Worm (Caenorhabditis elegans) whole organism, midembryonic: Measurements from ENCODE around the gene F35E8.9.
"Not testable (repeated sequence)": the region's sequence is repeated elsewhere in the genome, so short reads cannot be mapped to it uniquely, and the experiment has no call there.

Experiments
- T22C8.4 ChIP-seq: fragments of 200-800 bp; sonication (Bioruptor generic); IDR thresholded peaks from 2 replicates; pipeline ENCODE4 v1.3.6; 2022; ENCODE audit warnings: missing genetic modification characterization, missing compliant biosample characterization
- cog-1 ChIP-seq: sonication (generic microtip); optimal IDR thresholded peaks from 2 replicates; lab custom pipeline; 2016; ENCODE audit warnings: missing genetic modification characterization, missing compliant biosample characterization
- flt-1 ChIP-seq: fragments of 200-800 bp; sonication (Bioruptor generic); IDR thresholded peaks from 2 replicates; pipeline ENCODE4 v1.3.6; 2022; ENCODE audit warnings: missing genetic modification characterization, missing compliant biosample characterization
- klf-2 ChIP-seq: fragments of 200-800 bp; sonication (Bioruptor generic); conservative IDR thresholded peaks from 2 replicates; pipeline ENCODE4 v1.3.6; 2022; ENCODE audit warnings: missing genetic modification reagents, missing genetic modification characterization, missing compliant biosample characterization
- med-1 ChIP-seq: sonication (generic microtip); optimal IDR thresholded peaks from 2 replicates; lab custom pipeline; 2017; ENCODE audit warnings: missing genetic modification characterization, mild to moderate bottlenecking, missing compliant biosample characterization, antibody characterized with exemption, missing genetic modification reagents; ENCODE audit not compliant: insufficient read depth
- ref-1 ChIP-seq: fragments of 200-800 bp; sonication (Bioruptor generic); conservative IDR thresholded peaks from 2 replicates; pipeline ENCODE4 v1.3.6; 2022; ENCODE audit warnings: missing genetic modification reagents, missing genetic modification characterization, missing compliant biosample characterization
- tab-1 ChIP-seq: fragments of 200-800 bp; sonication (Bioruptor generic); IDR thresholded peaks from 2 replicates; pipeline ENCODE4 v1.3.6; 2022; ENCODE audit warnings: missing genetic modification characterization, missing compliant biosample characterization
- ztf-23 ChIP-seq: fragments of 200-800 bp; sonication (Bioruptor generic); IDR thresholded peaks from 2 replicates; pipeline ENCODE4 v1.3.6; 2022; ENCODE audit warnings: missing genetic modification reagents, missing genetic modification characterization, missing compliant biosample characterization
- ztf-29 ChIP-seq: fragments of 200-800 bp; sonication (Bioruptor generic); IDR thresholded peaks from 2 replicates; pipeline ENCODE4 v1.3.6; 2022; ENCODE audit warnings: missing genetic modification reagents, missing genetic modification characterization, missing compliant biosample characterization

F35E8.9 gene

ce11 chrV:15940254-15940653 lies 22.9 kb upstream of the F35E8.9 start, which contains the start of gene srw-55:
Gene srw-55 (minus strand): TSS chrV:15940354.
- TF ChIP-seq ztf-29 (GFP tag; lab: Robert Waterston, UW) = no peak
- no peak for TF ChIP-seq klf-2
- no peak for TF ChIP-seq med-1 (GFP tag; lab: Kevin White, UChicago)
- no peak for TF ChIP-seq ref-1 (GFP tag; lab: Robert Waterston, UW)
- no peak for TF ChIP-seq T22C8.4
- TF ChIP-seq ztf-23 (GFP tag; lab: Robert Waterston, UW) = no peak
- TF ChIP-seq cog-1 (tag; lab: Kevin White, UChicago) = no peak
- no peak for TF ChIP-seq tab-1 (GFP tag; lab: Robert Waterston, UW)
- no peak for TF ChIP-seq flt-1 (GFP tag; lab: Robert Waterston, UW)

- TF ChIP-seq ztf-29 (GFP tag; lab: Robert Waterston, UW) (no peak), med-1 (GFP tag; lab: Kevin White, UChicago) (no peak)
Measured at ce11 chrV:15932390-15932789, 15.0 kb upstream of the F35E8.9 start, which contains the start of gene srw-26. Gene srw-26 (minus strand): TSS chrV:15932490.

DNA sequence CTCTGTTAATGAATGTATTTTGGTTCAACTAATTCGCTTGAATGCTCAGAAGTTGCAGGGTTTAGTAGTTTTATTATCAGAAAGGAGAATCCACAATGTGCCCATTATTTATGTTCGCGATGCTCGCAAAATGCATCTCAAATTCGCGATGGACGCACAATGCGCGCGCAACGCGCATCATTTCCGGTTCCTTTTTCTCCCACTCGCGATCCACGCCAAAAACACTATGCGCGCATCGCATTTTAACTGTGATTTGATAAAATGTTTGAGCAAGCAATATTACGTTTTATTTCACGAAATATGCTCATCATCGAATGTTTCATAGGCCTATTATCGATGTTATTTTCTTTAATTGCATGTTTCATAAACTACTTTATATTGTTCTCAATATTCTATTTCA lies 12.5 kb upstream of the F35E8.9 start, which contains the start of gene srbc-77:
Gene srbc-77, plus strand, starts transcription at position 301 of the 400 bp plus-strand sequence.
- not testable (repeated sequence) for TF ChIP-seq klf-2; T22C8.4; tab-1 (GFP tag; lab: Robert Waterston, UW)

DNA sequence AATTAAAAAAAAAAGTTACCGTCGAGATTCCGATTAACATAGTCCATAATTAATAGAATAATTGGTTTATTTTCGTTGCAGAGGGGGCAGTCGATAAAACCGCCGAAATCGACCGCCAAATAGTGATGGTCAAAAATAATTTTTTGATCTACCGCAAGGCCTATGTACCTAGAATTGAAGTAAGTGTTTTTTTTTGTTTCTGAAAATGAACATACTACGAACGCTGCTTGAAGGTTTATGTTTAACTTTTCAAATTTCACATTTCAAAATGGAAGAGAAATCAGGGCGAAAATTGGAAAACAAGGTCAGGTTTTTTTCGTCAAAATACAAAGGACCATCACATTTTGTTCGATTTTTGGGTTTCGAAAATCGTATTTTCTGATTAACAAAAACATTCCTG lies 11.0 kb upstream of the F35E8.9 start, which contains the start of gene pzf-1:
Gene pzf-1, minus strand, starts transcription at position 101 of the 400 bp plus-strand sequence.
- TF ChIP-seq T22C8.4 (no peak), med-1 (GFP tag; lab: Kevin White, UChicago) (no peak), ztf-29 (GFP tag; lab: Robert Waterston, UW) (no peak), tab-1 (GFP tag; lab: Robert Waterston, UW) (no peak), flt-1 (GFP tag; lab: Robert Waterston, UW) (no peak), ref-1 (GFP tag; lab: Robert Waterston, UW) (no peak), klf-2 (no peak), ztf-23 (GFP tag; lab: Robert Waterston, UW) (no peak), cog-1 (tag; lab: Kevin White, UChicago) (no peak)

- TF ChIP-seq ztf-23 (GFP tag; lab: Robert Waterston, UW) (no peak), klf-2 (no peak), med-1 (GFP tag; lab: Kevin White, UChicago) (no peak), flt-1 (GFP tag; lab: Robert Waterston, UW) (no peak), ref-1 (GFP tag; lab: Robert Waterston, UW) (no peak), ztf-29 (GFP tag; lab: Robert Waterston, UW) (no peak), T22C8.4 (no peak), tab-1 (GFP tag; lab: Robert Waterston, UW) (no peak), cog-1 (tag; lab: Kevin White, UChicago) (no peak)
Measured at ce11 chrV:15924307-15924706, 6.9 kb upstream of the F35E8.9 start, which contains the start of gene nhr-108. Gene nhr-108 (minus strand): TSS chrV:15924472.

DNA sequence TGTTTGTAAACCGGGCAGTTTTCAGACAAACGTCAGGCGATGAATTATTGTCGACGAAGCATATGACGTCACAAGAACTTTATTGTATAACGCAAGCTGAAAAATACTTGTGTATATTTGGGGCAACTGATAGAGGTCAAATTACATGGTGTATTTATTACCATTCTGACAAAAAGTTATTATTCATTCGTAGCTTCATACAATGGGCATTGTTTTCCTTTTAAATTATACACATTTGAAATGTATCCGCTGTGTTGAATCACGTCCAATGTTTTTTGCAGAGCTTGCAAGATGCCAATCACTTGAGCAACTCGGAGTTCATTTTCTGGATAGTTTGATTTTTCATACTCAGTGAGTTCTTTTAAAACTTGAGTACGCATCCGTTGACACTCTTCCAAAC lies 5.6 kb upstream of the F35E8.9 start, which contains the start of gene F35E8.13:
Gene F35E8.13, plus strand, starts transcription at position 301 of the 400 bp plus-strand sequence.
- no peak for TF ChIP-seq ref-1 (GFP tag; lab: Robert Waterston, UW)
- TF ChIP-seq tab-1 (GFP tag; lab: Robert Waterston, UW) = no peak
- TF ChIP-seq ztf-29 (GFP tag; lab: Robert Waterston, UW) = no peak
- TF ChIP-seq T22C8.4 = no peak
- no peak for TF ChIP-seq cog-1 (tag; lab: Kevin White, UChicago)
- TF ChIP-seq ztf-23 (GFP tag; lab: Robert Waterston, UW) = no peak
- TF ChIP-seq flt-1 (GFP tag; lab: Robert Waterston, UW) = no peak
- TF ChIP-seq klf-2 = no peak
- no peak for TF ChIP-seq med-1 (GFP tag; lab: Kevin White, UChicago)

- TF ChIP-seq tab-1 (GFP tag; lab: Robert Waterston, UW) = no peak
- TF ChIP-seq ztf-23 (GFP tag; lab: Robert Waterston, UW) = no peak
- no peak for TF ChIP-seq flt-1 (GFP tag; lab: Robert Waterston, UW)
- TF ChIP-seq T22C8.4 = no peak
- TF ChIP-seq med-1 (GFP tag; lab: Kevin White, UChicago) = no peak
- no peak for TF ChIP-seq klf-2
Measured at ce11 chrV:15921102-15921501, 3.7 kb upstream of the F35E8.9 start, which contains the start of gene cdr-1. Gene cdr-1 (plus strand): TSS chrV:15921309.

ce11 chrV:15920273-15920672 lies 2.9 kb upstream of the F35E8.9 start, which contains the start of gene F35E8.10:
Gene F35E8.10 (minus strand): TSS chrV:15920373.
- TF ChIP-seq cog-1 (tag; lab: Kevin White, UChicago) = no peak
- no peak for TF ChIP-seq T22C8.4
- TF ChIP-seq ztf-29 (GFP tag; lab: Robert Waterston, UW) = no peak
- TF ChIP-seq med-1 (GFP tag; lab: Kevin White, UChicago) = no peak
- no peak for TF ChIP-seq flt-1 (GFP tag; lab: Robert Waterston, UW)

DNA sequence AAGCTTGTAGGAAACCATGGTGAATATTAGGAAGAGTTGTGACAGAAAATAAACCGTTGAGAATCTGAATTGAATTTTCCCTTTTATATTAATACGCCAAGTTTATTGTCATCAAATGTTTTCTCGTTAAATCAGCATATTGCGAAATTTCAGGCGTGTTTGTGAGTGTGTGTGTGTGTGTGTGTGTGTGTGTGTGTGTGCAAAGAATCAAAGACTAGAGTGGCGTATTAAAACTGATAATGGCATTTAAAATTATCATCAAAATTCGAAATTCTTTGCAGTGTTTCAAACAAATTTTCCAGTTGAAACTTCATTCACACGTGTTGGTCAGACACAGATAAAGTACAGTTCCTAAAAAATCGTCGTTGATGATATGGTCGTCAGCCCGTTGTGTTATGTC lies 1.4 kb downstream of the F35E8.9 start, which contains the start of gene gst-38:
Gene gst-38, minus strand, starts transcription at position 152 of the 400 bp plus-strand sequence.
- TF ChIP-seq med-1 (GFP tag; lab: Kevin White, UChicago) (no peak), ztf-23 (GFP tag; lab: Robert Waterston, UW) (no peak), cog-1 (tag; lab: Kevin White, UChicago) (no peak), ztf-29 (GFP tag; lab: Robert Waterston, UW) (no peak), ref-1 (GFP tag; lab: Robert Waterston, UW) (no peak), flt-1 (GFP tag; lab: Robert Waterston, UW) (no peak), tab-1 (GFP tag; lab: Robert Waterston, UW) (no peak), T22C8.4 (no peak), klf-2 (no peak)

DNA sequence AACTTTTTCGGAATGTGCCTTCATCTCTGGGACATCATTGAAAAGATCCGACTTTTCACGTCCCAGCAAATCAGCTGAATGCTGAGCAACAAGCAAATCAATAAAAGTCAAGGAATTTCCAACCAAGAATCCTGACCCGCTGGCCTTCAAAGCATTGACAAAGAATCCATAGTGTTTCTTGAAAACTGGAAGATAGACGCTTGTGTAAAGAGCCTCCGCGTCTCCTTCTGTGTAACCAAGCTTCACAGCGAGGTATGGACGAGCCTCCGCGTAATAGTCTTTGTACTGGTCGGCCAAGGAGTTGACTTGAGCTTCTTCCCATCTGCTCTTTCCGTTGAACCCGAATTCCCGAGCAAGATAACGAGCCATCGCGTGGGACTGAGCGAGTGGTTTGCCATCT lies 2.1 kb downstream of the F35E8.9 start:
- TF ChIP-seq tab-1 (GFP tag; lab: Robert Waterston, UW) (no peak), ztf-23 (GFP tag; lab: Robert Waterston, UW) (no peak)
